Fruit fly (Drosophila melanogaster) whole organism, embryonic: ENCODE measurements around the gene AP-1mu.

Experiments used
- Atf3 ChIP-seq: fragments of 200-800 bp; sonication (Bioruptor generic); optimal IDR thresholded peaks from 3 replicates; lab custom pipeline; 2016; ENCODE audit warnings: missing biosample characterization, missing genetic modification characterization
- CG12071 ChIP-seq: fragments of 200-800 bp; sonication (Bioruptor generic); optimal IDR thresholded peaks from 3 replicates; lab custom pipeline; 2018; ENCODE audit warnings: missing biosample characterization, mild to moderate bottlenecking, missing genetic modification characterization
- CG12155 ChIP-seq: fragments of 200-800 bp; sonication (Bioruptor generic); optimal IDR thresholded peaks from 3 replicates; lab custom pipeline; 2016; ENCODE audit warnings: missing biosample characterization, missing genetic modification characterization
- CG14050 ChIP-seq: fragments of 200-800 bp; sonication (Bioruptor generic); IDR thresholded peaks from 3 replicates; pipeline ENCODE4 v1.3.6; 2022; ENCODE audit warnings: missing biosample characterization, missing genetic modification characterization
- CG15514 ChIP-seq: fragments of 200-800 bp; sonication (Bioruptor generic); optimal IDR thresholded peaks from 3 replicates; lab custom pipeline; 2017; ENCODE audit warnings: missing biosample characterization, missing genetic modification characterization, mild to moderate bottlenecking, moderate library complexity, missing genetic modification reagents
- CG1832 ChIP-seq: fragments of 200-800 bp; sonication (Bioruptor generic); optimal IDR thresholded peaks from 2 replicates; lab custom pipeline; 2017; ENCODE audit warnings: missing biosample characterization, mild to moderate bottlenecking, missing genetic modification characterization, inconsistent platforms
- CG2116 ChIP-seq: fragments of 200-800 bp; sonication (Bioruptor generic); optimal IDR thresholded peaks from 3 replicates; lab custom pipeline; 2018; ENCODE audit warnings: missing biosample characterization, mild to moderate bottlenecking, missing genetic modification characterization
- CG2202 ChIP-seq: fragments of 200-800 bp; sonication (Bioruptor generic); optimal IDR thresholded peaks from 2 replicates; lab custom pipeline; 2018; ENCODE audit warnings: missing biosample characterization, mild to moderate bottlenecking, missing genetic modification characterization
- CG30431 ChIP-seq: fragments of 200-800 bp; sonication (Bioruptor generic); optimal IDR thresholded peaks from 2 replicates; lab custom pipeline; 2017; ENCODE audit warnings: missing biosample characterization, missing genetic modification characterization
- CG3163 ChIP-seq: fragments of 200-800 bp; sonication (Bioruptor generic); optimal IDR thresholded peaks from 3 replicates; lab custom pipeline; 2016; ENCODE audit warnings: missing biosample characterization, missing genetic modification characterization
- CG3838 ChIP-seq: fragments of 200-800 bp; sonication (Bioruptor generic); optimal IDR thresholded peaks from 3 replicates; lab custom pipeline; 2016; ENCODE audit warnings: missing biosample characterization, missing genetic modification characterization
- CG6654 ChIP-seq: fragments of 200-800 bp; sonication (Bioruptor generic); optimal IDR thresholded peaks from 2 replicates; lab custom pipeline; 2017; ENCODE audit warnings: missing biosample characterization, mild to moderate bottlenecking, missing genetic modification characterization
- CG7928 ChIP-seq: fragments of 200-800 bp; sonication (Bioruptor generic); optimal IDR thresholded peaks from 2 replicates; lab custom pipeline; 2017; ENCODE audit warnings: missing biosample characterization, mild to moderate bottlenecking, missing genetic modification characterization
- CG9437 ChIP-seq: fragments of 200-800 bp; sonication (Bioruptor generic); optimal IDR thresholded peaks from 2 replicates; lab custom pipeline; 2018; ENCODE audit warnings: missing biosample characterization, mild to moderate bottlenecking, missing genetic modification characterization
- CG9797 ChIP-seq: fragments of 200-800 bp; sonication (Bioruptor generic); optimal IDR thresholded peaks from 3 replicates; lab custom pipeline; 2018; ENCODE audit warnings: missing biosample characterization, mild to moderate bottlenecking, missing genetic modification characterization
- CG9817 ChIP-seq: fragments of 200-800 bp; sonication (Bioruptor generic); optimal IDR thresholded peaks from 2 replicates; lab custom pipeline; 2018; ENCODE audit warnings: missing biosample characterization, mild to moderate bottlenecking, missing genetic modification characterization, moderate library complexity
- D ChIP-seq, 2 experiments: fragments of 200-800 bp in 1 of 2; fragments of >200 bp in 1 of 2; sonication (Bioruptor generic) in 1 of 2; optimal IDR thresholded peaks; 2 replicates in 1 of 2; 3 replicates in 1 of 2; lab custom pipeline; 2017; ENCODE audit warnings: mild to moderate bottlenecking in 1 of 2, missing biosample characterization in 1 of 2, missing genetic modification characterization in 1 of 2, missing genetic modification reagents in 1 of 2
- Dad ChIP-seq: fragments of 200-800 bp; sonication (Bioruptor generic); optimal IDR thresholded peaks from 3 replicates; lab custom pipeline; 2016; ENCODE audit warnings: missing biosample characterization, missing genetic modification characterization
- Drgx ChIP-seq: fragments of 200-800 bp; sonication (Bioruptor generic); IDR thresholded peaks from 2 replicates; pipeline ENCODE4 v1.3.6; 2022; ENCODE audit warnings: missing biosample characterization, missing genetic modification characterization
- E2f2 ChIP-seq: fragments of 200-800 bp; sonication (Bioruptor generic); IDR thresholded peaks from 2 replicates; pipeline ENCODE4 v1.3.6; 2022; ENCODE audit warnings: missing biosample characterization, missing genetic modification characterization
- H2.0 ChIP-seq: fragments of 200-800 bp; sonication (Bioruptor generic); IDR thresholded peaks from 2 replicates; pipeline ENCODE4 v1.3.6; 2022; ENCODE audit warnings: missing biosample characterization, missing genetic modification characterization
- Max ChIP-seq: fragments of 200-800 bp; sonication (Bioruptor generic); optimal IDR thresholded peaks from 2 replicates; lab custom pipeline; 2016; ENCODE audit warnings: missing biosample characterization, mild to moderate bottlenecking, missing genetic modification characterization
- NC2α ChIP-seq: fragments of 200-800 bp; sonication (Bioruptor generic); optimal IDR thresholded peaks from 2 replicates; lab custom pipeline; 2016; ENCODE audit warnings: missing biosample characterization, missing genetic modification characterization
- NC2β ChIP-seq: fragments of 200-800 bp; sonication (Bioruptor generic); optimal IDR thresholded peaks from 2 replicates; lab custom pipeline; 2016; ENCODE audit warnings: missing biosample characterization, missing genetic modification characterization
- NfI ChIP-seq: fragments of 200-800 bp; sonication (Bioruptor generic); optimal IDR thresholded peaks from 3 replicates; lab custom pipeline; 2018; ENCODE audit warnings: missing biosample characterization, mild to moderate bottlenecking, missing genetic modification characterization, moderate library complexity
- Optix ChIP-seq: fragments of 200-800 bp; sonication (Bioruptor generic); IDR thresholded peaks from 3 replicates; pipeline ENCODE4 v1.3.6; 2022; ENCODE audit warnings: missing biosample characterization, missing genetic modification characterization
- Trl ChIP-seq, 3 experiments: fragments of >200 bp in 2 of 3; fragments of 200-800 bp in 1 of 3; sonication (Bioruptor generic) in 1 of 3; optimal IDR thresholded peaks; 2 replicates in 1 of 3; 3 replicates in 2 of 3; lab custom pipeline; 2016 to 2017; ENCODE audit warnings: missing biosample characterization in 1 of 3, missing genetic modification characterization in 1 of 3
- Xbp1 ChIP-seq: fragments of 200-800 bp; sonication (Bioruptor generic); optimal IDR thresholded peaks from 3 replicates; lab custom pipeline; 2016; ENCODE audit warnings: missing biosample characterization, mild to moderate bottlenecking, missing genetic modification characterization
- ase ChIP-seq: fragments of 200-800 bp; sonication (Bioruptor generic); IDR thresholded peaks from 3 replicates; pipeline ENCODE4 v1.3.6; 2022; ENCODE audit warnings: missing biosample characterization, missing genetic modification characterization
- bcd ChIP-seq: fragments of 200-800 bp; sonication (Bioruptor generic); optimal IDR thresholded peaks from 2 replicates; lab custom pipeline; 2017; ENCODE audit warnings: missing biosample characterization, mild to moderate bottlenecking, missing genetic modification characterization
- bigmax ChIP-seq: fragments of 200-800 bp; sonication (Bioruptor generic); optimal IDR thresholded peaks from 2 replicates; lab custom pipeline; 2018; ENCODE audit warnings: missing biosample characterization, mild to moderate bottlenecking, missing genetic modification characterization
- chm ChIP-seq: fragments of 200-800 bp; sonication (Bioruptor generic); IDR thresholded peaks from 2 replicates; pipeline ENCODE4 v1.3.6; 2022; ENCODE audit warnings: missing biosample characterization, missing genetic modification characterization
- dimm ChIP-seq: fragments of 200-800 bp; sonication (Bioruptor generic); IDR thresholded peaks from 2 replicates; pipeline ENCODE4 v1.3.6; 2022; ENCODE audit warnings: missing biosample characterization, missing genetic modification characterization
- dmrt99B ChIP-seq: fragments of 200-800 bp; sonication (Bioruptor generic); optimal IDR thresholded peaks from 2 replicates; lab custom pipeline; 2018; ENCODE audit warnings: missing biosample characterization, mild to moderate bottlenecking, missing genetic modification characterization, moderate library complexity
- gcm2 ChIP-seq: fragments of 200-800 bp; sonication (Bioruptor generic); optimal IDR thresholded peaks from 2 replicates; lab custom pipeline; 2016; ENCODE audit warnings: missing biosample characterization, missing genetic modification characterization
- gem ChIP-seq: fragments of 200-800 bp; sonication (Bioruptor generic); optimal IDR thresholded peaks from 2 replicates; lab custom pipeline; 2019; ENCODE audit warnings: missing biosample characterization, mild to moderate bottlenecking, missing genetic modification characterization, moderate library complexity
- grn ChIP-seq: fragments of 200-800 bp; sonication (Bioruptor generic); optimal IDR thresholded peaks from 3 replicates; lab custom pipeline; 2017; ENCODE audit warnings: missing biosample characterization, missing genetic modification characterization
- hbn ChIP-seq: fragments of 200-800 bp; sonication (Bioruptor generic); IDR thresholded peaks from 2 replicates; pipeline ENCODE4 v1.3.6; 2022; ENCODE audit warnings: missing biosample characterization, missing genetic modification characterization; ENCODE audit not compliant: partially characterized antibody
- lov ChIP-seq, 2 experiments: fragments of 200-800 bp in 1 of 2; fragments of >200 bp in 1 of 2; sonication (Bioruptor generic) in 1 of 2; IDR thresholded peaks in 1 of 2; optimal IDR thresholded peaks in 1 of 2; 2 replicates in 1 of 2; 3 replicates in 1 of 2; pipeline versions ENCODE4 v1.3.6 to Lab custom; 2017 to 2022; ENCODE audit warnings: missing biosample characterization in 1 of 2, missing genetic modification characterization in 1 of 2
- mld ChIP-seq: fragments of 200-800 bp; sonication (Bioruptor generic); IDR thresholded peaks from 3 replicates; pipeline ENCODE4 v1.3.6; 2022; ENCODE audit warnings: missing biosample characterization, missing genetic modification characterization; ENCODE audit not compliant: partially characterized antibody
- nerfin-1 ChIP-seq: fragments of 200-800 bp; sonication (Bioruptor generic); optimal IDR thresholded peaks from 3 replicates; lab custom pipeline; 2019; ENCODE audit warnings: missing biosample characterization, mild to moderate bottlenecking, missing genetic modification characterization, moderate library complexity
- oc ChIP-seq: fragments of 200-800 bp; sonication (Bioruptor generic); optimal IDR thresholded peaks from 2 replicates; lab custom pipeline; 2018; ENCODE audit warnings: missing biosample characterization, mild to moderate bottlenecking, missing genetic modification characterization, moderate library complexity
- odd ChIP-seq: fragments of 200-800 bp; sonication (Bioruptor generic); optimal IDR thresholded peaks from 2 replicates; lab custom pipeline; 2017; ENCODE audit warnings: missing biosample characterization, mild to moderate bottlenecking, missing genetic modification characterization
- org-1 ChIP-seq: fragments of 200-800 bp; sonication (Bioruptor generic); optimal IDR thresholded peaks from 2 replicates; lab custom pipeline; 2017; ENCODE audit warnings: missing biosample characterization, missing genetic modification characterization
- sd ChIP-seq: fragments of 200-800 bp; sonication (Bioruptor generic); optimal IDR thresholded peaks from 3 replicates; lab custom pipeline; 2018; ENCODE audit warnings: missing biosample characterization, mild to moderate bottlenecking, missing genetic modification characterization, moderate library complexity
- sqz ChIP-seq: fragments of 200-800 bp; sonication (Bioruptor generic); optimal IDR thresholded peaks from 3 replicates; lab custom pipeline; 2018; ENCODE audit warnings: missing biosample characterization, mild to moderate bottlenecking, missing genetic modification characterization
- tll ChIP-seq, 2 experiments: fragments of 200-800 bp in 1 of 2; fragments of >200 bp in 1 of 2; sonication (Bioruptor generic) in 1 of 2; optimal IDR thresholded peaks; 2 replicates each; lab custom pipeline; 2017 to 2019; ENCODE audit warnings: missing biosample characterization in 2 of 2, missing genetic modification characterization in 2 of 2, mild to moderate bottlenecking in 1 of 2, moderate library complexity in 1 of 2
- vfl ChIP-seq: fragments of 200-800 bp; sonication (Bioruptor generic); optimal IDR thresholded peaks from 2 replicates; lab custom pipeline; 2016; ENCODE audit warnings: missing biosample characterization, missing genetic modification characterization
- yki ChIP-seq: fragments of >200 bp; optimal IDR thresholded peaks from 3 replicates; lab custom pipeline; 2018

Gene AP-1mu

dm6 chr3R:9551659-9552435 lies 7.5 kb downstream of the AP-1mu start, which contains the start of the genes mura and RnpS1 (continued):
- no peak for TF ChIP-seq CG30431 (GFP tag; lab: Kevin White, UChicago)
- no peak for TF ChIP-seq bcd
- TF ChIP-seq chm: no peak
- no peak for TF ChIP-seq Dad
- TF ChIP-seq NC2β (GFP tag; lab: Kevin White, UChicago): no peak
- no peak for TF ChIP-seq mld (GFP tag; lab: Robert Waterston, UW)
- no peak for TF ChIP-seq bigmax (GFP tag; lab: Kevin White, UChicago)
- no peak for TF ChIP-seq CG14050
- TF ChIP-seq sqz: peak; percentile 59
- no peak for TF ChIP-seq E2f2 (GFP tag; lab: Robert Waterston, UW)
- no peak for TF ChIP-seq nerfin-1 (tag; lab: Kevin White, UChicago)
- TF ChIP-seq sd (tag; lab: Kevin White, UChicago): no peak
- no peak for TF ChIP-seq H2.0 (GFP tag; lab: Robert Waterston, UW)
- TF ChIP-seq CG2116: peak; percentile 25
- TF ChIP-seq CG6654 (GFP tag; lab: Kevin White, UChicago): no peak
- TF ChIP-seq gem (tag; lab: Kevin White, UChicago): peak; percentile 25
- no peak for TF ChIP-seq CG15514 (GFP tag; lab: Kevin White, UChicago)
- TF ChIP-seq dmrt99B (tag; lab: Kevin White, UChicago): no peak
- TF ChIP-seq CG12071: no peak
- no peak for TF ChIP-seq yki (lab: Kevin White, UChicago)
- no peak for TF ChIP-seq CG7928
- TF ChIP-seq CG3838 (GFP tag; lab: Kevin White, UChicago): no peak
- TF ChIP-seq hbn (GFP tag; lab: Robert Waterston, UW): no peak
- TF ChIP-seq grn (GFP tag; lab: Kevin White, UChicago): no peak
- TF ChIP-seq D (optimal IDR thresholded peaks at IDR 0.05; lab: Kevin White, UChicago): no peak
- no peak for TF ChIP-seq D (GFP tag; optimal IDR thresholded peaks at IDR 0.05; lab: Kevin White, UChicago)
- no peak for TF ChIP-seq Max (GFP tag; lab: Kevin White, UChicago)
- no peak for TF ChIP-seq CG9437 (GFP tag; lab: Kevin White, UChicago)
- no peak for TF ChIP-seq Optix (GFP tag; lab: Robert Waterston, UW)
- no peak for TF ChIP-seq CG3163 (GFP tag; lab: Kevin White, UChicago)
- no peak for TF ChIP-seq ase
- no peak for TF ChIP-seq gcm2
- no peak for TF ChIP-seq oc (tag; lab: Kevin White, UChicago)
- TF ChIP-seq lov (optimal IDR thresholded peaks at IDR 0.05; lab: Kevin White, UChicago): no peak
- TF ChIP-seq lov (GFP tag; IDR thresholded peaks at IDR 0.05; lab: Robert Waterston, UW): no peak
- TF ChIP-seq dimm (GFP tag; lab: Robert Waterston, UW): no peak
- no peak for TF ChIP-seq CG1832 (GFP tag; lab: Kevin White, UChicago)
- no peak for TF ChIP-seq Trl (optimal IDR thresholded peaks at IDR 0.05; lab: Kevin White, UChicago)
- no peak for TF ChIP-seq Trl (GFP tag; optimal IDR thresholded peaks at IDR 0.05; lab: Kevin White, UChicago)
- no peak for TF ChIP-seq vfl
- no peak for TF ChIP-seq Xbp1
- TF ChIP-seq CG12155 (GFP tag; lab: Kevin White, UChicago): no peak
- no peak for TF ChIP-seq CG2202 (tag; lab: Kevin White, UChicago)
- TF ChIP-seq odd (GFP tag; lab: Kevin White, UChicago): no peak
- no peak for TF ChIP-seq tll (GFP tag; optimal IDR thresholded peaks at IDR 0.05; lab: Kevin White, UChicago)
- TF ChIP-seq NfI (GFP tag; lab: Kevin White, UChicago): no peak
- no peak for TF ChIP-seq NC2α (GFP tag; lab: Kevin White, UChicago)
- no peak for TF ChIP-seq CG9817 (tag; lab: Kevin White, UChicago)
- TF ChIP-seq CG9797: peak; percentile 89
- no peak for TF ChIP-seq Atf3 (GFP tag; lab: Kevin White, UChicago)
- TF ChIP-seq org-1 (GFP tag; lab: Kevin White, UChicago): no peak
- no peak for TF ChIP-seq Drgx (GFP tag; lab: Robert Waterston, UW)
